Worm (Caenorhabditis elegans): ENCODE data around the gene W01A11.1.
A peak's percentile ranks its signal among the peaks of the same experiment; 100 is the strongest.

Gene W01A11.1

DNA sequence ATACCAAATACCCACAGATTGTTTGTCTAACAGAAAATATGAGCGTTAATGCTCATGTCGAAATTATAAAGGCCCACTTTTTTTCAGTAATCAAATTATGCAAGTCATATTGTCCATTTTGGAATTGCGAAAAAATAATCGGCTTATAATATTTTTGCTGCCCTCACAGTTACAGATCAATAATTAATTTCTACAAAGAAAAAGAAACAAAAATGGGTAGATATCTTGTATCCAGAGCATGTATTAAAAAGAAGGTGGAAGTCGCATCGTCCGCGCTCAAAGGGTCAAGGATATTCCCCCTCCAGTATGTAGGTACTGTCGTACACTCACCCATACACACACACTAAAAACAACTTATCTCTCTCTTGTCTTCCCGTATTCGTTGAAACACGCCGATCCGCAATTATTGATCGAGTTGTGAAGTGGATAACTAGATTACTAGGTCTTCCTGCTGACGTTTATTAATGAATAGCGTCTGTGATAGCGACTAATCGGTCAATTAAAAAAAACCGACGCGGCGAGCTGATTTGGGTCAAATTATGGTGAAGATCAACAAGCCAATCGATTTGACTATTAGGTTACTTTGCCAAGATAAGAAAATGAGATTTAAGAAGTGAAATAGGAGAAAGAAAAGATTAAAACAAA is 14.9 kb downstream of the W01A11.1 start:
- TF ChIP-seq ztf-11 (tag; optimal IDR thresholded peaks at IDR 0.05) (no peak), elt-3 (tag; optimal IDR thresholded peaks at IDR 0.05) (peak in 1 of 6 experiments; percentile 4), nhr-85 (tag) (peak; percentile 6), blmp-1 (tag; optimal IDR thresholded peaks at IDR 0.05) (peak; percentile 70), mep-1 (tag; optimal IDR thresholded peaks at IDR 0.05) (no peak)

DNA sequence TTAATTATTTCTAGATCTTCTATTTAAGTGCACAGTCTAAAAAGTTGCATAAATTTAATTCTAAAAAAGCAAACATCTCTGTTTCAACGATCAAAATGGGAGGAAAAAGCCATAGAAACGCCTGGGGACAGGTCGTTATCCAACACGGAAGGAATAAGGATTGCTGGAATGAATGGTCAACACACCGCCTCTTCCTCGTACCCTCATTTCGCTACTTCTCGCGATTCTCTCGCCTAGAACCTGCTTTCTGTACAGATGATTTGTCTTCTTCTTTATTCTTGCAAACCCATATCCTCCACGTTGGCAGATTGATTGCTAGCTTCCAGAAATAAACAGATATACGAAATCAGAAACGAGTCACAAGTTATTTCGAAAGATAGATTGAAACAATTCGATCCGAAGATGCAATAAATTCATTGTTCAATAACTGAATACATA is 15.9 kb downstream of the W01A11.1 start, which contains the start of gene dpy-11:
Gene dpy-11 (minus strand): TSS at position 354 of the 438 bp plus-strand sequence.
- peak; percentile 60 for TF ChIP-seq ztf-4 (tag; optimal IDR thresholded peaks at IDR 0.05)
- no peak for TF ChIP-seq hpl-2 (GFP tag; optimal IDR thresholded peaks at IDR 0.05)
- peak; percentile 64 for TF ChIP-seq nhr-71 (tag; optimal IDR thresholded peaks at IDR 0.05)
- no peak for TF ChIP-seq mdl-1 (tag; optimal IDR thresholded peaks at IDR 0.05)
- peak; percentile 39 for TF ChIP-seq lin-14 (GFP tag; optimal IDR thresholded peaks at IDR 0.05)
- peak; percentile 30 for TF ChIP-seq lir-3 (tag; optimal IDR thresholded peaks at IDR 0.05; ENCODE audit: poor library complexity)
- no peak for TF ChIP-seq isw-1 (GFP tag; IDR thresholded peaks at IDR 0.05)
- TF ChIP-seq rnt-1 (tag; optimal IDR thresholded peaks at IDR 0.05): peak; percentile 23
- peak in 2 of 6 experiments; percentile 12 to 43 for TF ChIP-seq elt-3 (tag; optimal IDR thresholded peaks at IDR 0.05)
- TF ChIP-seq nhr-90 (tag; optimal IDR thresholded peaks at IDR 0.05; ENCODE audit: poor library complexity): peak; percentile 44
- TF ChIP-seq grh-1 (GFP tag; IDR thresholded peaks at IDR 0.05): 0 out of 2 replicates have a peak, but pooled peaks have one; percentile 33
- TF ChIP-seq mab-9 (GFP tag; IDR thresholded peaks at IDR 0.05): no peak
- TF ChIP-seq blmp-1 (tag; optimal IDR thresholded peaks at IDR 0.05): peak; percentile 38
- TF ChIP-seq alr-1 (tag; optimal IDR thresholded peaks at IDR 0.05; ENCODE audit: borderline replicate concordance): no peak
- peak; percentile 24 for TF ChIP-seq swsn-7 (tag; optimal IDR thresholded peaks at IDR 0.05)
- no peak for TF ChIP-seq ceh-63 (GFP tag; optimal IDR thresholded peaks at IDR 0.05)
- TF ChIP-seq nhr-12 (tag; optimal IDR thresholded peaks at IDR 0.05): no peak
- TF ChIP-seq lin-39 (tag; optimal IDR thresholded peaks at IDR 0.05): no peak
- peak in 1 of 3 experiments; percentile 11 for TF ChIP-seq ceh-82 (tag; optimal IDR thresholded peaks at IDR 0.05)
- peak; percentile 70 for TF ChIP-seq nhr-85 (tag)
- no peak for TF ChIP-seq efl-1 (optimal IDR thresholded peaks at IDR 0.05)
- peak in 1 of 2 experiments; percentile 89 for TF ChIP-seq efl-1 (GFP tag; optimal IDR thresholded peaks at IDR 0.05 in 1 of 2)
- TF ChIP-seq ama-1 (optimal IDR thresholded peaks at IDR 0.05): peak; percentile 92
- TF ChIP-seq snu-23 (GFP tag; optimal IDR thresholded peaks at IDR 0.05): peak; percentile 65
- peak in 1 of 2 experiments; percentile 12 for TF ChIP-seq lin-35 (GFP tag; optimal IDR thresholded peaks at IDR 0.05)
- no peak for TF ChIP-seq lin-13 (GFP tag; optimal IDR thresholded peaks at IDR 0.05)
- TF ChIP-seq nhr-19 (GFP tag; conservative IDR thresholded peaks at IDR 0.05): peak; percentile 44; the same call in 1 of the 2 replicates
- peak; percentile 77 for TF ChIP-seq aly-2 (tag; optimal IDR thresholded peaks at IDR 0.05)
- peak; percentile 13 for TF ChIP-seq nhr-47 (tag; optimal IDR thresholded peaks at IDR 0.05)

- TF ChIP-seq rnt-1 (tag; optimal IDR thresholded peaks at IDR 0.05) (no peak), sup-37 (GFP tag; optimal IDR thresholded peaks at IDR 0.05) (no peak), nhr-71 (tag; optimal IDR thresholded peaks at IDR 0.05) (no peak), blmp-1 (tag; optimal IDR thresholded peaks at IDR 0.05) (no peak), ztf-11 (tag; optimal IDR thresholded peaks at IDR 0.05) (no peak), F16B12.6 (tag; optimal IDR thresholded peaks at IDR 0.05) (no peak), nhr-77 (tag; optimal IDR thresholded peaks at IDR 0.05) (no peak), alr-1 (tag; optimal IDR thresholded peaks at IDR 0.05; ENCODE audit: borderline replicate concordance) (no peak), nhr-12 (tag; optimal IDR thresholded peaks at IDR 0.05) (no peak), lin-15B (tag; optimal IDR thresholded peaks at IDR 0.05) (no peak), lsy-2 (tag; optimal IDR thresholded peaks at IDR 0.05) (no peak), egl-13 (tag; optimal IDR thresholded peaks at IDR 0.05) (no peak), jun-1 (tag; optimal IDR thresholded peaks at IDR 0.05) (no peak), unc-98 (GFP tag; IDR thresholded peaks at IDR 0.05) (no peak), sptf-1 (tag; optimal IDR thresholded peaks at IDR 0.05) (no peak), hpl-2 (GFP tag; optimal IDR thresholded peaks at IDR 0.05) (no peak), sox-4 (tag; optimal IDR thresholded peaks at IDR 0.05) (no peak), unc-30 (tag; optimal IDR thresholded peaks at IDR 0.05) (no peak), pqm-1 (tag; optimal IDR thresholded peaks at IDR 0.05) (no peak), C16A3.4 (tag; optimal IDR thresholded peaks at IDR 0.05) (no peak)
Observed at ce11 chrV:6515344-6515743, 16.3 kb downstream of the W01A11.1 start.
